Worm (Caenorhabditis elegans) whole organism, L4 larva: ENCODE results near the gene nhr-277.

Experiments
- F26F4.8 ChIP-seq: fragments of 200-800 bp; sonication (Bioruptor generic); conservative IDR thresholded peaks from 2 replicates; pipeline ENCODE4 v1.3.6; 2022; ENCODE audit warnings: missing genetic modification characterization, missing compliant biosample characterization
- Y105C5A.15 ChIP-seq: fragments of 200-800 bp; sonication (Bioruptor generic); IDR thresholded peaks from 2 replicates; pipeline ENCODE4 v1.3.6; 2022; ENCODE audit warnings: missing genetic modification characterization, missing compliant biosample characterization
- Y48G9A.11 ChIP-seq: fragments of 200-800 bp; sonication (Bioruptor generic); IDR thresholded peaks from 2 replicates; pipeline ENCODE4 v1.3.6; 2022; ENCODE audit warnings: missing genetic modification reagents, missing genetic modification characterization, missing compliant biosample characterization
- Y5F2A.4 ChIP-seq: fragments of 200-800 bp; sonication (Bioruptor generic); optimal IDR thresholded peaks from 2 replicates; lab custom pipeline; 2018; ENCODE audit warnings: mild to moderate bottlenecking, missing genetic modification characterization, missing compliant biosample characterization
- Y75B8A.6 ChIP-seq: fragments of 200-800 bp; sonication (Bioruptor generic); IDR thresholded peaks from 2 replicates; pipeline ENCODE4 v1.3.6; 2022; ENCODE audit warnings: missing genetic modification reagents, missing genetic modification characterization, missing compliant biosample characterization
- ZK337.2 ChIP-seq: fragments of 200-800 bp; sonication (Bioruptor generic); IDR thresholded peaks from 2 replicates; pipeline ENCODE4 v1.3.6; 2022; ENCODE audit warnings: missing genetic modification reagents, missing genetic modification characterization, missing compliant biosample characterization
- arid-1 ChIP-seq: fragments of 200-800 bp; sonication (Bioruptor generic); conservative IDR thresholded peaks from 2 replicates; pipeline ENCODE4 v1.3.6; 2022; ENCODE audit warnings: missing genetic modification reagents, missing genetic modification characterization, missing compliant biosample characterization
- attf-4 ChIP-seq: sonication (generic microtip); optimal IDR thresholded peaks from 3 replicates; lab custom pipeline; 2017; ENCODE audit warnings: missing biosample characterization, missing genetic modification characterization
- ctbp-1 ChIP-seq: fragments of 200-800 bp; sonication (Bioruptor generic); IDR thresholded peaks from 2 replicates; pipeline ENCODE4 v1.3.6; 2022; ENCODE audit warnings: missing genetic modification reagents, missing genetic modification characterization, missing compliant biosample characterization
- daf-12 ChIP-seq: fragments of 150-350 bp; optimal IDR thresholded peaks from 2 replicates; lab custom pipeline; 2014; ENCODE audit warnings: missing biosample characterization, missing genetic modification reagents, missing genetic modification characterization
- daf-16 ChIP-seq, 3 experiments: sonication (generic microtip); optimal IDR thresholded peaks; 2 replicates each; lab custom pipeline; 2016 to 2017; ENCODE audit warnings: missing genetic modification characterization in 3 of 3, missing genetic modification reagents in 3 of 3, mild to moderate bottlenecking in 2 of 3, missing compliant biosample characterization in 2 of 3, missing biosample characterization in 1 of 3, moderate library complexity in 1 of 3
- daf-19 ChIP-seq: fragments of 200-800 bp; sonication (Bioruptor generic); conservative IDR thresholded peaks from 2 replicates; pipeline ENCODE4 v1.3.6; 2022; ENCODE audit warnings: missing genetic modification characterization, missing compliant biosample characterization
- dmd-8 ChIP-seq: fragments of 200-800 bp; sonication (Bioruptor generic); IDR thresholded peaks from 2 replicates; pipeline ENCODE4 v1.3.6; 2022; ENCODE audit warnings: missing genetic modification characterization, missing compliant biosample characterization
- dve-1 ChIP-seq: sonication (generic microtip); optimal IDR thresholded peaks from 2 replicates; lab custom pipeline; 2017; ENCODE audit warnings: antibody characterized with exemption, mild to moderate bottlenecking, missing genetic modification characterization, missing compliant biosample characterization; ENCODE audit not compliant: insufficient read depth
- egl-27 ChIP-seq: sonication (generic microtip); optimal IDR thresholded peaks from 3 replicates; lab custom pipeline; 2017; ENCODE audit warnings: missing biosample characterization, missing genetic modification reagents, missing genetic modification characterization
- fkh-10 ChIP-seq: fragments of 150-350 bp; optimal IDR thresholded peaks from 2 replicates; lab custom pipeline; 2014; ENCODE audit warnings: missing biosample characterization, missing genetic modification reagents, missing genetic modification characterization
- hif-1 ChIP-seq, 2 experiments: sonication (generic microtip); optimal IDR thresholded peaks; 2 replicates each; lab custom pipeline; 2016 to 2017; ENCODE audit warnings: missing compliant biosample characterization in 2 of 2, missing genetic modification characterization in 2 of 2, missing genetic modification reagents in 2 of 2, missing genotype in 2 of 2, mild to moderate bottlenecking in 1 of 2
- hlh-30 ChIP-seq: sonication (generic microtip); optimal IDR thresholded peaks from 2 replicates; lab custom pipeline; 2017; ENCODE audit warnings: antibody characterized with exemption, mild to moderate bottlenecking, missing genetic modification characterization, missing compliant biosample characterization; ENCODE audit not compliant: insufficient read depth
- hmg-1.1 ChIP-seq: fragments of 200-800 bp; sonication (Bioruptor generic); IDR thresholded peaks from 2 replicates; pipeline ENCODE4 v1.3.6; 2022; ENCODE audit warnings: missing genetic modification reagents, missing genetic modification characterization, missing compliant biosample characterization
- lim-7 ChIP-seq: fragments of 200-800 bp; sonication (Bioruptor generic); IDR thresholded peaks from 2 replicates; pipeline ENCODE4 v1.3.6; 2022; ENCODE audit warnings: missing genetic modification characterization, missing compliant biosample characterization
- lin-1 ChIP-seq: fragments of 200-800 bp; sonication (Bioruptor generic); IDR thresholded peaks from 2 replicates; pipeline ENCODE4 v1.3.6; 2022; ENCODE audit warnings: missing genetic modification reagents, missing genetic modification characterization, missing compliant biosample characterization
- lin-13 ChIP-seq: fragments of 150-350 bp; optimal IDR thresholded peaks from 2 replicates; lab custom pipeline; 2014; ENCODE audit warnings: missing biosample characterization, missing genetic modification reagents, missing genetic modification characterization
- lin-38 ChIP-seq: fragments of 200-800 bp; sonication (Bioruptor generic); IDR thresholded peaks from 2 replicates; pipeline ENCODE4 v1.3.6; 2022; ENCODE audit warnings: missing genetic modification reagents, missing genetic modification characterization, missing compliant biosample characterization
- lsy-2 ChIP-seq, 2 experiments: fragments of 150-350 bp in 1 of 2; sonication (generic microtip) in 1 of 2; optimal IDR thresholded peaks; 2 replicates each; lab custom pipeline; 2014 to 2017; ENCODE audit warnings: missing biosample characterization in 2 of 2, missing genetic modification characterization in 2 of 2
- mdl-1 ChIP-seq, 2 experiments: fragments of 150-350 bp in 1 of 2; sonication (generic microtip) in 1 of 2; optimal IDR thresholded peaks; 2 replicates each; lab custom pipeline; 2014 to 2017; ENCODE audit warnings: missing biosample characterization in 2 of 2, missing genetic modification characterization in 2 of 2
- mdt-29 ChIP-seq: fragments of 200-800 bp; sonication (Bioruptor generic); IDR thresholded peaks from 2 replicates; pipeline ENCODE4 v1.3.6; 2022; ENCODE audit warnings: missing genetic modification reagents, missing genetic modification characterization, missing compliant biosample characterization
- mep-1 ChIP-seq: fragments of 150-350 bp; sonication (generic microtip); optimal IDR thresholded peaks from 3 replicates; lab custom pipeline; 2014; ENCODE audit warnings: missing biosample characterization, missing genetic modification characterization
- nhr-102 ChIP-seq: sonication (generic microtip); optimal IDR thresholded peaks from 2 replicates; lab custom pipeline; 2016; ENCODE audit warnings: mild to moderate bottlenecking, missing genetic modification characterization, moderate library complexity, missing compliant biosample characterization
- nhr-111 ChIP-seq: fragments of 200-800 bp; sonication (Bioruptor generic); optimal IDR thresholded peaks from 2 replicates; lab custom pipeline; 2018; ENCODE audit warnings: mild to moderate bottlenecking, missing genetic modification characterization, missing compliant biosample characterization
- nhr-41 ChIP-seq: fragments of 200-800 bp; sonication (Bioruptor generic); IDR thresholded peaks from 2 replicates; pipeline ENCODE4 v1.3.6; 2022; ENCODE audit warnings: missing genetic modification reagents, missing genetic modification characterization, missing compliant biosample characterization
- nhr-42 ChIP-seq: fragments of 200-800 bp; sonication (Bioruptor generic); IDR thresholded peaks from 2 replicates; pipeline ENCODE4 v1.3.6; 2022; ENCODE audit warnings: missing genetic modification characterization, missing compliant biosample characterization
- nhr-48 ChIP-seq: sonication (generic microtip); optimal IDR thresholded peaks from 2 replicates; lab custom pipeline; 2016; ENCODE audit warnings: mild to moderate bottlenecking, missing genetic modification characterization, missing compliant biosample characterization
- nhr-6 ChIP-seq: fragments of 150-350 bp; optimal IDR thresholded peaks from 2 replicates; lab custom pipeline; 2014; ENCODE audit warnings: missing biosample characterization, missing genetic modification characterization
- rbr-2 ChIP-seq: sonication (generic microtip); optimal IDR thresholded peaks from 2 replicates; lab custom pipeline; 2016; ENCODE audit warnings: missing genotype, missing genetic modification characterization, missing compliant biosample characterization
- saeg-2 ChIP-seq: fragments of 200-800 bp; sonication (Bioruptor generic); IDR thresholded peaks from 2 replicates; pipeline ENCODE4 v1.3.6; 2022; ENCODE audit warnings: missing genetic modification reagents, missing genetic modification characterization, missing compliant biosample characterization
- spr-1 ChIP-seq: sonication (generic microtip); optimal IDR thresholded peaks from 2 replicates; lab custom pipeline; 2016; ENCODE audit warnings: mild to moderate bottlenecking, missing genetic modification characterization, missing compliant biosample characterization
- spr-3 ChIP-seq: fragments of 200-800 bp; sonication (Bioruptor generic); optimal IDR thresholded peaks from 2 replicates; lab custom pipeline; 2018; ENCODE audit warnings: mild to moderate bottlenecking, missing genetic modification characterization, missing compliant biosample characterization
- tra-1 ChIP-seq: fragments of 200-800 bp; sonication (Bioruptor generic); IDR thresholded peaks from 2 replicates; pipeline ENCODE4 v1.3.6; 2022; ENCODE audit warnings: missing genetic modification reagents, missing genetic modification characterization, missing compliant biosample characterization
- unc-130 ChIP-seq: sonication (generic microtip); optimal IDR thresholded peaks from 2 replicates; lab custom pipeline; 2016; ENCODE audit warnings: missing genetic modification reagents, missing genetic modification characterization, missing compliant biosample characterization
- unc-39 ChIP-seq: sonication (generic microtip); optimal IDR thresholded peaks from 2 replicates; lab custom pipeline; 2017; ENCODE audit warnings: missing biosample characterization, missing genetic modification characterization
- unc-62 ChIP-seq, 3 experiments: fragments of 150-350 bp in 1 of 3; sonication (generic microtip); optimal IDR thresholded peaks in 2 of 3; peaks in 1 of 3; 1 replicate in 1 of 3; 2 replicates in 2 of 3; lab custom pipeline; 2014 to 2017; ENCODE audit warnings: missing biosample characterization in 3 of 3, missing genetic modification characterization in 3 of 3, missing genetic modification reagents in 3 of 3, missing genotype in 1 of 3
- vab-7 ChIP-seq: fragments of 200-800 bp; sonication (Bioruptor generic); IDR thresholded peaks from 2 replicates; pipeline ENCODE4 v1.3.6; 2022; ENCODE audit warnings: missing genetic modification reagents, missing genetic modification characterization, missing compliant biosample characterization
- zfp-3 ChIP-seq: fragments of 200-800 bp; sonication (Bioruptor generic); conservative IDR thresholded peaks from 2 replicates; pipeline ENCODE4 v1.3.6; 2022; ENCODE audit warnings: missing genetic modification reagents, missing genetic modification characterization, missing compliant biosample characterization
- zip-2 ChIP-seq: fragments of 150-350 bp; optimal IDR thresholded peaks from 2 replicates; lab custom pipeline; 2014; ENCODE audit warnings: missing biosample characterization, missing genetic modification characterization
- ztf-7 ChIP-seq: fragments of 150-350 bp; optimal IDR thresholded peaks from 2 replicates; lab custom pipeline; 2014; ENCODE audit warnings: missing biosample characterization, missing genetic modification characterization

The nhr-277 gene

DNA sequence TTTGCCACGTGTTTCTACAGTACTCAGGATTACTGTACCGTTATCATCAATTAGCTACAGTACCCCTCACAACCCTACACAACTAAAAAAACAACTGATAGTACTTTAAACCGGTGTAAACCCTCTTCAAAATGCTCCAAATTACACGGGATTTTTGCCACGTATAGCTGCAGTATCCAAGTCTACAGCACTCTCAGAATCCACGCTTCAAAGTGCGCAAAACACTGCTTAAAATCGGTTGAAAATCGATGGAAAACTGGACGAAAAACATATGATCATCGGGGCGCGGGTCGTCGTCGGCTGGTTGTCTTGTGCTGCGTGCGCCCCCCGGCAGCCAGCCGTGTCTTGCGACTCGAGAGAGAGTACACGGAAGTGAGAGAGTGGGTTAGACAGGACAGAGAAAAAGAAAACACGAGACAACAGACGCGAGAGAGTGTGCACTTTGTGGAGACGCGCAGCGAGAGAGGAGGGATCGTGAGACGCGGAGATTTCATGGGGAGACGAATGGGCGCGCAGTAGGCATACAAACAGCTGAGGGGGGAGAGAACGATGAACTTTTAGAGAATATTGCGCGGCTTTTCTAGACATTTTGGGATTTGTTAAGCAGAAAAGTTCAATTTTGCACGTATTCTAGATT is 34.3 kb upstream of the nhr-277 start (continued):
- TF ChIP-seq zip-2 (tag; lab: Kevin White, UChicago) (no peak), unc-130 (GFP tag; lab: Kevin White, UChicago) (peak; percentile 50)

DNA sequence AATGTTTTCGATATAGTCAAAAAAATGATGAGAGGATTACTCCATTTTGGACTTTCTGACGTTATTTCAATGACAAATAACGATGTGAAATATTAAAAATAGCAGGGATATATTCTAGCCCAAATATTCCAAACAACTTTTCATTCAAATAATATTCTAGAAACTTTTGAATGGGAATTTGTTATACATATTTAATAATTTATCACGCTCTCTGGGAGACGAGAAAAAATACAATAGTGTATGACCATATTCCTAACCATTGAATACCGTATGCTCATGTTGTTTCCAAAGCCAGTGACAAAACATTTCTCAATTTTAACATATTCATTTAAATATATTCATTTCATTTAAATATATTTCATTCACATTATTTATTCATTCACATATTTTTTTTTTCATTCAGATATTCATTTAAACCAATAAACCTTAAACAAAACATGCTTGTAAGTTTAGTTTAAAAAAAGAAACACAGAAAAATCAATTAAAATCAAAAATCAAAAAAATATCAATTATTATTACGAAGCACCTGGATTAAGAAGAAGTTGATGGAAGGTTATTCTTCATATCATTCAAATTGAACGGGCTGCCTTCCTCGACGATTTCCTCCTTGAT is 33.1 kb upstream of the nhr-277 start:
- no peak for TF ChIP-seq rbr-2 (tag; lab: Kevin White, UChicago)
- no peak for TF ChIP-seq hif-1 (tag; optimal IDR thresholded peaks at IDR 0.05; lab: Kevin White, UChicago)
- TF ChIP-seq Y5F2A.4 (GFP tag; lab: Kevin White, UChicago), result no peak
- no peak for TF ChIP-seq vab-7
- no peak; the same call in 1 of the 2 replicates for TF ChIP-seq mdt-29 (GFP tag; lab: Robert Waterston, UW)
- 0 out of 2 replicates have a peak, but pooled peaks have one; percentile 63 for TF ChIP-seq dmd-8 (GFP tag; lab: Robert Waterston, UW)
- no peak for TF ChIP-seq lin-13 (GFP tag; lab: Kevin White, UChicago)
- peak; percentile 62 for TF ChIP-seq lim-7 (GFP tag; lab: Robert Waterston, UW)
- TF ChIP-seq mdl-1 (tag; optimal IDR thresholded peaks at IDR 0.05; lab: Kevin White, UChicago), result no peak
- no peak for TF ChIP-seq nhr-48 (tag; lab: Kevin White, UChicago)
- TF ChIP-seq F26F4.8 (GFP tag; lab: Robert Waterston, UW), result no peak
- TF ChIP-seq daf-19 (GFP tag; lab: Robert Waterston, UW), result peak; percentile 90
- TF ChIP-seq daf-12 (tag; lab: Kevin White, UChicago), result no peak
- TF ChIP-seq mep-1 (tag; lab: Kevin White, UChicago), result peak; percentile 92
- TF ChIP-seq spr-1 (tag; lab: Kevin White, UChicago), result no peak
- TF ChIP-seq unc-39 (tag; lab: Kevin White, UChicago), result no peak
- TF ChIP-seq hlh-30, result peak; percentile 27
- TF ChIP-seq Y75B8A.6 (GFP tag; lab: Robert Waterston, UW), result peak; percentile 84
- TF ChIP-seq Y48G9A.11 (GFP tag; lab: Robert Waterston, UW), result 0 out of 2 replicates have a peak, but pooled peaks have one; percentile 29
- peak; percentile 99 for TF ChIP-seq zfp-3 (GFP tag; lab: Robert Waterston, UW)
- TF ChIP-seq ZK337.2, result no peak
- TF ChIP-seq lin-1, result peak; percentile 93
- TF ChIP-seq saeg-2 (GFP tag; lab: Robert Waterston, UW), result 0 out of 2 replicates have a peak, but pooled peaks have one; percentile 16
- TF ChIP-seq ztf-7 (tag; lab: Kevin White, UChicago), result no peak
- peak; percentile 83; the same call in 1 of the 2 replicates for TF ChIP-seq arid-1 (GFP tag; lab: Robert Waterston, UW)
- 0 out of 2 replicates have a peak, but pooled peaks have one; percentile 57 for TF ChIP-seq tra-1 (GFP tag; lab: Robert Waterston, UW)
- TF ChIP-seq spr-3 (GFP tag; lab: Kevin White, UChicago), result no peak
- peak in 1 of 2 experiments; percentile 49 for TF ChIP-seq daf-16 (GFP tag; optimal IDR thresholded peaks at IDR 0.05; lab: Kevin White, UChicago)
- TF ChIP-seq daf-16 (tag; optimal IDR thresholded peaks at IDR 0.05; lab: Kevin White, UChicago), result peak; percentile 52
- TF ChIP-seq hmg-1.1, result no peak
- TF ChIP-seq lsy-2 (tag; optimal IDR thresholded peaks at IDR 0.05; lab: Kevin White, UChicago), result peak in 1 of 2 experiments; percentile 74
- no peak for TF ChIP-seq nhr-6 (tag; lab: Kevin White, UChicago)
- TF ChIP-seq lin-38, result peak; percentile 67
- TF ChIP-seq ctbp-1 (GFP tag; lab: Robert Waterston, UW), result no peak
- TF ChIP-seq nhr-42 (GFP tag; lab: Robert Waterston, UW), result peak; percentile 76
- TF ChIP-seq dve-1, result peak; percentile 92
- TF ChIP-seq egl-27 (tag; lab: Kevin White, UChicago), result no peak
- TF ChIP-seq nhr-111 (GFP tag; lab: Kevin White, UChicago), result peak; percentile 5
- no peak for TF ChIP-seq fkh-10 (GFP tag; lab: Kevin White, UChicago)
- 0 out of 2 replicates have a peak, but pooled peaks have one; percentile 46 for TF ChIP-seq nhr-41 (GFP tag; lab: Robert Waterston, UW)
- TF ChIP-seq unc-62 (GFP tag; optimal IDR thresholded peaks at IDR 0.05 in 1 of 2; lab: Kevin White, UChicago), result no peak
- no peak for TF ChIP-seq unc-62 (tag; optimal IDR thresholded peaks at IDR 0.05; lab: Kevin White, UChicago)
- TF ChIP-seq Y105C5A.15, result peak; percentile 84
- peak; percentile 66 for TF ChIP-seq nhr-102 (tag; lab: Kevin White, UChicago)
- no peak for TF ChIP-seq attf-4
